Worm (Caenorhabditis elegans) whole organism, young adult: ENCODE measurements around the gene let-19.
A peak's percentile ranks its signal among the peaks of the same experiment; 100 is the strongest.

Source experiments
- B0019.2 ChIP-seq: fragments of 200-800 bp; sonication (Bioruptor generic); conservative IDR thresholded peaks from 2 replicates; pipeline ENCODE4 v1.3.6; 2022; ENCODE audit warnings: missing genetic modification reagents, missing genetic modification characterization, missing compliant biosample characterization
- B0261.1 ChIP-seq: sonication (generic microtip); optimal IDR thresholded peaks from 2 replicates; lab custom pipeline; 2016; ENCODE audit warnings: mild to moderate bottlenecking, missing genetic modification characterization, moderate library complexity, missing compliant biosample characterization
- F22D6.2 ChIP-seq: sonication (generic microtip); optimal IDR thresholded peaks from 2 replicates; lab custom pipeline; 2016; ENCODE audit warnings: mild to moderate bottlenecking, missing genetic modification characterization, missing compliant biosample characterization
- F33H1.4 ChIP-seq: fragments of 200-800 bp; sonication (Bioruptor generic); IDR thresholded peaks from 2 replicates; pipeline ENCODE4 v1.3.6; 2022; ENCODE audit warnings: missing genetic modification reagents, missing genetic modification characterization, missing compliant biosample characterization
- F52B5.7 ChIP-seq: sonication (generic microtip); optimal IDR thresholded peaks from 2 replicates; lab custom pipeline; 2016; ENCODE audit warnings: mild to moderate bottlenecking, missing genetic modification characterization, missing compliant biosample characterization
- F57A8.1 ChIP-seq: fragments of 200-800 bp; sonication (Bioruptor generic); optimal IDR thresholded peaks from 2 replicates; lab custom pipeline; 2018; ENCODE audit warnings: mild to moderate bottlenecking, missing genetic modification characterization, moderate library complexity, missing compliant biosample characterization
- Y56A3A.18 ChIP-seq: fragments of 200-800 bp; sonication (Bioruptor generic); IDR thresholded peaks from 2 replicates; pipeline ENCODE4 v1.3.6; 2022; ENCODE audit warnings: missing genetic modification reagents, missing genetic modification characterization, missing compliant biosample characterization
- Y67H2A.10 ChIP-seq: fragments of 200-800 bp; sonication (Bioruptor generic); conservative IDR thresholded peaks from 2 replicates; pipeline ENCODE4 v1.3.6; 2022; ENCODE audit warnings: missing genetic modification reagents, missing genetic modification characterization, missing compliant biosample characterization
- Y79H2A.3 ChIP-seq: fragments of 200-800 bp; sonication (Bioruptor generic); conservative IDR thresholded peaks from 2 replicates; pipeline ENCODE4 v1.3.6; 2022; ENCODE audit warnings: missing genetic modification reagents, missing genetic modification characterization, missing compliant biosample characterization
- akir-1 ChIP-seq: fragments of 200-800 bp; sonication (Bioruptor generic); optimal IDR thresholded peaks from 2 replicates; lab custom pipeline; 2018; ENCODE audit warnings: mild to moderate bottlenecking, missing genetic modification characterization, moderate library complexity, missing compliant biosample characterization
- ama-1 ChIP-seq, 3 experiments: fragments of 150-350 bp in 1 of 3; sonication (generic microtip) in 2 of 3; optimal IDR thresholded peaks; 2 replicates each; lab custom pipeline; 2014 to 2018; ENCODE audit warnings: missing biosample characterization in 2 of 3, missing genetic modification characterization in 2 of 3, missing genetic modification reagents in 2 of 3
- athp-1 ChIP-seq: sonication (generic microtip); optimal IDR thresholded peaks from 2 replicates; lab custom pipeline; 2017; ENCODE audit warnings: mild to moderate bottlenecking, missing genetic modification characterization, missing compliant biosample characterization
- attf-3 ChIP-seq: fragments of 200-800 bp; sonication (Bioruptor generic); conservative IDR thresholded peaks from 2 replicates; pipeline ENCODE4 v1.3.6; 2022; ENCODE audit warnings: missing genetic modification reagents, missing genetic modification characterization, missing compliant biosample characterization
- bed-1 ChIP-seq: fragments of 200-800 bp; sonication (Bioruptor generic); IDR thresholded peaks from 2 replicates; pipeline ENCODE4 v1.3.6; 2022; ENCODE audit warnings: missing genetic modification reagents, missing genetic modification characterization, missing compliant biosample characterization
- bed-2 ChIP-seq: fragments of 200-800 bp; sonication (Bioruptor generic); IDR thresholded peaks from 2 replicates; pipeline ENCODE4 v1.3.6; 2022; ENCODE audit warnings: missing genetic modification reagents, missing genetic modification characterization, missing compliant biosample characterization
- ccch-3 ChIP-seq: fragments of 200-800 bp; sonication (Bioruptor generic); optimal IDR thresholded peaks from 2 replicates; lab custom pipeline; 2018; ENCODE audit warnings: mild to moderate bottlenecking, missing genetic modification characterization, missing compliant biosample characterization
- cebp-2 ChIP-seq: fragments of 200-800 bp; sonication (Bioruptor generic); IDR thresholded peaks from 2 replicates; pipeline ENCODE4 v1.3.6; 2022; ENCODE audit warnings: missing genetic modification characterization, missing compliant biosample characterization
- ceh-100 ChIP-seq: fragments of 200-800 bp; sonication (Bioruptor generic); IDR thresholded peaks from 2 replicates; pipeline ENCODE4 v1.3.6; 2022; ENCODE audit warnings: missing genetic modification reagents, missing genetic modification characterization, missing compliant biosample characterization
- ceh-27 ChIP-seq: fragments of 200-800 bp; sonication (Bioruptor generic); optimal IDR thresholded peaks from 2 replicates; lab custom pipeline; 2018; ENCODE audit warnings: mild to moderate bottlenecking, missing genetic modification characterization, moderate library complexity, missing compliant biosample characterization
- ceh-40 ChIP-seq: fragments of 200-800 bp; sonication (Bioruptor generic); IDR thresholded peaks from 2 replicates; pipeline ENCODE4 v1.3.6; 2022; ENCODE audit warnings: missing genetic modification characterization, missing compliant biosample characterization
- ceh-91 ChIP-seq: fragments of 200-800 bp; sonication (Bioruptor generic); IDR thresholded peaks from 2 replicates; pipeline ENCODE4 v1.3.6; 2022; ENCODE audit warnings: missing genetic modification reagents, missing genetic modification characterization, missing compliant biosample characterization
- dpff-1 ChIP-seq: sonication (generic microtip); optimal IDR thresholded peaks from 2 replicates; lab custom pipeline; 2017; ENCODE audit warnings: mild to moderate bottlenecking, missing genetic modification characterization, missing compliant biosample characterization
- egl-44 ChIP-seq: fragments of 200-800 bp; sonication (Bioruptor generic); IDR thresholded peaks from 2 replicates; pipeline ENCODE4 v1.3.6; 2022; ENCODE audit warnings: missing genetic modification reagents, missing genetic modification characterization, missing compliant biosample characterization
- egrh-3 ChIP-seq: fragments of 200-800 bp; sonication (Bioruptor generic); IDR thresholded peaks from 2 replicates; pipeline ENCODE4 v1.3.6; 2022; ENCODE audit warnings: missing genetic modification reagents, missing genetic modification characterization, missing compliant biosample characterization
- fkh-3 ChIP-seq: sonication (generic microtip); optimal IDR thresholded peaks from 2 replicates; lab custom pipeline; 2016; ENCODE audit warnings: mild to moderate bottlenecking, missing genetic modification characterization, missing compliant biosample characterization
- him-1 ChIP-seq: sonication (generic microtip); optimal IDR thresholded peaks from 2 replicates; lab custom pipeline; 2016; ENCODE audit warnings: missing genotype, missing genetic modification reagents, missing genetic modification characterization, missing compliant biosample characterization
- hlh-26 ChIP-seq: fragments of 200-800 bp; sonication (Bioruptor generic); conservative IDR thresholded peaks from 2 replicates; pipeline ENCODE4 v1.3.6; 2022; ENCODE audit warnings: missing genetic modification reagents, missing genetic modification characterization, missing compliant biosample characterization
- hmg-1.2 ChIP-seq: fragments of 200-800 bp; sonication (Bioruptor generic); IDR thresholded peaks from 2 replicates; pipeline ENCODE4 v1.3.6; 2022; ENCODE audit warnings: missing genetic modification reagents, missing genetic modification characterization, missing compliant biosample characterization
- hmg-20 ChIP-seq: fragments of 200-800 bp; sonication (Bioruptor generic); IDR thresholded peaks from 2 replicates; pipeline ENCODE4 v1.3.6; 2022; ENCODE audit warnings: missing genetic modification reagents, missing genetic modification characterization, missing compliant biosample characterization
- lag-1 ChIP-seq: fragments of 200-800 bp; sonication (Bioruptor generic); IDR thresholded peaks from 2 replicates; pipeline ENCODE4 v1.3.6; 2022; ENCODE audit warnings: missing genetic modification reagents, missing genetic modification characterization, missing compliant biosample characterization
- let-607 ChIP-seq, 2 experiments: fragments of 200-800 bp in 1 of 2; sonication (Bioruptor generic) in 1 of 2; sonication (generic microtip) in 1 of 2; optimal IDR thresholded peaks; 2 replicates each; lab custom pipeline; 2016 to 2018; ENCODE audit warnings: mild to moderate bottlenecking in 2 of 2, missing compliant biosample characterization in 2 of 2, missing genetic modification characterization in 2 of 2, moderate library complexity in 2 of 2, missing genotype in 1 of 2
- lin-54 ChIP-seq: fragments of 200-800 bp; sonication (Bioruptor generic); optimal IDR thresholded peaks from 2 replicates; lab custom pipeline; 2018; ENCODE audit warnings: mild to moderate bottlenecking, missing genetic modification characterization, missing compliant biosample characterization
- mel-28 ChIP-seq: sonication (generic microtip); optimal IDR thresholded peaks from 2 replicates; lab custom pipeline; 2016; ENCODE audit warnings: borderline replicate concordance, mild to moderate bottlenecking, missing genetic modification characterization, missing compliant biosample characterization
- mes-4 ChIP-seq: sonication (generic microtip); optimal IDR thresholded peaks from 2 replicates; lab custom pipeline; 2016; ENCODE audit warnings: missing genotype, missing genetic modification characterization, missing compliant biosample characterization
- nfya-1 ChIP-seq: sonication (generic microtip); optimal IDR thresholded peaks from 2 replicates; lab custom pipeline; 2017; ENCODE audit warnings: antibody characterized with exemption, missing compliant biosample characterization, missing genetic modification characterization, borderline replicate concordance; ENCODE audit not compliant: insufficient read depth
- nfya-2 ChIP-seq: fragments of 200-800 bp; sonication (Bioruptor generic); IDR thresholded peaks from 2 replicates; pipeline ENCODE4 v1.3.6; 2022; ENCODE audit warnings: missing genetic modification reagents, missing genetic modification characterization, missing compliant biosample characterization
- nfyb-1 ChIP-seq: fragments of 200-800 bp; sonication (Bioruptor generic); IDR thresholded peaks from 2 replicates; pipeline ENCODE4 v1.3.6; 2022; ENCODE audit warnings: missing genetic modification reagents, missing genetic modification characterization, missing compliant biosample characterization
- nhr-120 ChIP-seq: fragments of 200-800 bp; sonication (Bioruptor generic); IDR thresholded peaks from 2 replicates; pipeline ENCODE4 v1.3.6; 2022; ENCODE audit warnings: missing genetic modification characterization, missing compliant biosample characterization
- pbrm-1 ChIP-seq: fragments of 200-800 bp; sonication (Bioruptor generic); IDR thresholded peaks from 2 replicates; pipeline ENCODE4 v1.3.6; 2022; ENCODE audit warnings: missing genetic modification reagents, missing genetic modification characterization, missing compliant biosample characterization
- snpc-1.3 ChIP-seq: sonication (generic microtip); optimal IDR thresholded peaks from 2 replicates; lab custom pipeline; 2017; ENCODE audit warnings: missing genetic modification characterization, mild to moderate bottlenecking, missing compliant biosample characterization, antibody characterized with exemption, moderate library complexity, missing genotype, missing genetic modification reagents; ENCODE audit not compliant: insufficient read depth
- snpc-3.4 ChIP-seq: sonication (generic microtip); optimal IDR thresholded peaks from 2 replicates; lab custom pipeline; 2017; ENCODE audit warnings: missing genetic modification characterization, mild to moderate bottlenecking, missing compliant biosample characterization, antibody characterized with exemption, moderate library complexity, missing genotype, missing genetic modification reagents
- sptf-2 ChIP-seq: fragments of 200-800 bp; sonication (Bioruptor generic); optimal IDR thresholded peaks from 2 replicates; lab custom pipeline; 2018; ENCODE audit warnings: mild to moderate bottlenecking, missing genetic modification characterization, missing compliant biosample characterization
- ztf-22 ChIP-seq: fragments of 200-800 bp; sonication (Bioruptor generic); optimal IDR thresholded peaks from 2 replicates; lab custom pipeline; 2018; ENCODE audit warnings: mild to moderate bottlenecking, missing genetic modification characterization, moderate library complexity, missing compliant biosample characterization
- ztf-25 ChIP-seq: fragments of 200-800 bp; sonication (Bioruptor generic); IDR thresholded peaks from 2 replicates; pipeline ENCODE4 v1.3.6; 2022; ENCODE audit warnings: missing genetic modification reagents, missing genetic modification characterization, missing compliant biosample characterization
- ztf-28 ChIP-seq: fragments of 200-800 bp; sonication (Bioruptor generic); IDR thresholded peaks from 2 replicates; pipeline ENCODE4 v1.3.6; 2022; ENCODE audit warnings: missing genetic modification reagents, missing genetic modification characterization, missing compliant biosample characterization
- ztf-3 ChIP-seq: fragments of 200-800 bp; sonication (Bioruptor generic); optimal IDR thresholded peaks from 2 replicates; lab custom pipeline; 2018; ENCODE audit warnings: mild to moderate bottlenecking, missing genetic modification characterization, missing compliant biosample characterization

let-19 gene

ce11 chrII:8747246-8747938, 23.4 kb upstream of the let-19 start (continued):
- TF ChIP-seq Y79H2A.3 (GFP tag; lab: Robert Waterston, UW) (no peak; the same call in 1 of the 2 replicates), mes-4 (no peak), dpff-1 (tag; lab: Kevin White, UChicago) (no peak), F57A8.1 (GFP tag; lab: Kevin White, UChicago) (no peak), akir-1 (GFP tag; lab: Kevin White, UChicago) (peak; percentile 19), Y67H2A.10 (no peak), hmg-20 (GFP tag; lab: Robert Waterston, UW) (peak; percentile 36; the same call in 1 of the 2 replicates), egl-44 (GFP tag; lab: Robert Waterston, UW) (0 out of 2 replicates have a peak, but pooled peaks have one; percentile 10), let-607 (tag; optimal IDR thresholded peaks at IDR 0.05; lab: Kevin White, UChicago) (peak; percentile 39 to 41), him-1 (no peak), B0019.2 (GFP tag; lab: Robert Waterston, UW) (no peak), nfya-2 (GFP tag; lab: Robert Waterston, UW) (no peak), mel-28 (tag; lab: Kevin White, UChicago) (peak; percentile 12), sptf-2 (no peak), F52B5.7 (tag; lab: Kevin White, UChicago) (peak; percentile 85), attf-3 (no peak), ztf-22 (GFP tag; lab: Kevin White, UChicago) (peak; percentile 62), egrh-3 (GFP tag; lab: Robert Waterston, UW) (no peak), athp-1 (tag; lab: Kevin White, UChicago) (no peak), Y56A3A.18 (peak; percentile 86; the same call in 1 of the 2 replicates), ztf-25 (GFP tag; lab: Robert Waterston, UW) (peak; percentile 50; the same call in 1 of the 2 replicates), hlh-26 (GFP tag; lab: Robert Waterston, UW) (0 out of 2 replicates have a peak, but pooled peaks have one; percentile 18), snpc-1.3 (peak; percentile 55), bed-1 (GFP tag; lab: Robert Waterston, UW) (no peak), bed-2 (GFP tag; lab: Robert Waterston, UW) (no peak), hmg-1.2 (GFP tag; lab: Robert Waterston, UW) (peak; percentile 4; the same call in 1 of the 2 replicates), cebp-2 (GFP tag; lab: Robert Waterston, UW) (0 out of 2 replicates have a peak, but pooled peaks have one; percentile 23), nfyb-1 (GFP tag; lab: Robert Waterston, UW) (peak; percentile 78), ztf-28 (GFP tag; lab: Robert Waterston, UW) (no peak), B0261.1 (tag; lab: Kevin White, UChicago) (no peak), ztf-3 (peak; percentile 77), ama-1 (optimal IDR thresholded peaks at IDR 0.05; lab: Kevin White, UChicago) (peak; percentile 96), ama-1 (GFP tag; optimal IDR thresholded peaks at IDR 0.05; lab: Kevin White, UChicago) (no peak), snpc-3.4 (tag; lab: Kevin White, UChicago) (no peak), nfya-1 (tag; lab: Kevin White, UChicago) (no peak), ceh-100 (GFP tag; lab: Robert Waterston, UW) (peak; percentile 20; the same call in 1 of the 2 replicates), nhr-120 (GFP tag; lab: Robert Waterston, UW) (no peak), ceh-91 (GFP tag; lab: Robert Waterston, UW) (no peak), F22D6.2 (tag; lab: Kevin White, UChicago) (peak; percentile 34), ccch-3 (no peak), lin-54 (GFP tag; lab: Kevin White, UChicago) (peak; percentile 46), pbrm-1 (GFP tag; lab: Robert Waterston, UW) (peak; percentile 66; the same call in 1 of the 2 replicates), ceh-27 (GFP tag; lab: Kevin White, UChicago) (no peak), fkh-3 (tag; lab: Kevin White, UChicago) (no peak), F33H1.4 (GFP tag; lab: Robert Waterston, UW) (no peak), ceh-40 (GFP tag; lab: Robert Waterston, UW) (peak; percentile 55; the same call in 1 of the 2 replicates), lag-1 (no peak)
